Fruit fly (Drosophila melanogaster): Measurements from ENCODE around the gene ash2.

dm6 chr3R:24614707-24615022 is 35.3 kb upstream of the ash2 start:
- no peak for TF ChIP-seq psq (optimal IDR thresholded peaks at IDR 0.05)
- TF ChIP-seq Sin3A (optimal IDR thresholded peaks at IDR 0.05): no peak
- TF ChIP-seq Myc (optimal IDR thresholded peaks at IDR 0.05): no peak

Data from Kc167 (cell line).